Fruit fly (Drosophila melanogaster) whole organism, wandering third instar larva: ENCODE data around the gene CG13766.

Experiments
- Abd-B ChIP-seq: fragments of >200 bp; optimal IDR thresholded peaks from 2 replicates; lab custom pipeline; 2017; ENCODE audit warnings: missing biosample characterization, missing genetic modification characterization
- CG9705 ChIP-seq: fragments of 200-800 bp; sonication (Bioruptor generic); optimal IDR thresholded peaks from 2 replicates; lab custom pipeline; 2018; ENCODE audit warnings: missing biosample characterization, mild to moderate bottlenecking, missing genetic modification characterization
- CrebA ChIP-seq: fragments of 200-800 bp; sonication (Bioruptor generic); optimal IDR thresholded peaks from 2 replicates; lab custom pipeline; 2016; ENCODE audit warnings: missing biosample characterization, mild to moderate bottlenecking, missing genetic modification characterization, borderline replicate concordance
- Dfd ChIP-seq: fragments of >200 bp; optimal IDR thresholded peaks from 2 replicates; lab custom pipeline; 2017; ENCODE audit warnings: missing biosample characterization, missing genetic modification characterization
- Dif ChIP-seq: fragments of 200-275, 200-300 bp; sonication (Bioruptor generic); optimal IDR thresholded peaks from 2 replicates; lab custom pipeline; 2018; ENCODE audit warnings: missing biosample characterization, missing genetic modification characterization; ENCODE audit not compliant: partially characterized antibody
- GATAd ChIP-seq: sonication (Bioruptor generic); optimal IDR thresholded peaks from 2 replicates; lab custom pipeline; 2016; ENCODE audit warnings: missing biosample characterization, missing genetic modification characterization
- HLH106 ChIP-seq: fragments of 200-800 bp; optimal IDR thresholded peaks from 3 replicates; lab custom pipeline; 2019; ENCODE audit warnings: missing biosample characterization, mild to moderate bottlenecking, missing genetic modification characterization, moderate library complexity
- Hnf4 ChIP-seq: fragments of 200-800 bp; sonication (Bioruptor generic); optimal IDR thresholded peaks from 2 replicates; lab custom pipeline; 2016; ENCODE audit warnings: missing biosample characterization, mild to moderate bottlenecking, missing genetic modification characterization
- Mio ChIP-seq: sonication (Bioruptor generic); optimal IDR thresholded peaks from 2 replicates; lab custom pipeline; 2016; ENCODE audit warnings: missing biosample characterization, missing genetic modification characterization
- Myc ChIP-seq: fragments of >200 bp; optimal IDR thresholded peaks from 2 replicates; lab custom pipeline; 2017
- N ChIP-seq: fragments of >200 bp; optimal IDR thresholded peaks from 2 replicates; lab custom pipeline; 2018; ENCODE audit warnings: missing biosample characterization, missing external identifiers, missing genetic modification characterization
- OdsH ChIP-seq: fragments of 200-800 bp; sonication (Bioruptor generic); optimal IDR thresholded peaks from 2 replicates; lab custom pipeline; 2016; ENCODE audit warnings: missing biosample characterization, mild to moderate bottlenecking, missing genetic modification characterization
- Rel ChIP-seq, 2 experiments: fragments of 200-800 bp; sonication (Bioruptor generic) in 1 of 2; optimal IDR thresholded peaks; 2 replicates in 1 of 2; 3 replicates in 1 of 2; lab custom pipeline; 2016 to 2019; ENCODE audit warnings: mild to moderate bottlenecking in 2 of 2, missing biosample characterization in 2 of 2, missing genetic modification characterization in 2 of 2, moderate library complexity in 1 of 2
- Vsx2 ChIP-seq: fragments of 200-300, 225-300 bp; sonication (Bioruptor generic); optimal IDR thresholded peaks from 2 replicates; lab custom pipeline; 2018; ENCODE audit warnings: missing biosample characterization, missing genetic modification characterization; ENCODE audit not compliant: partially characterized antibody
- brk ChIP-seq: fragments of 200-800 bp; sonication (Bioruptor generic); optimal IDR thresholded peaks from 2 replicates; lab custom pipeline; 2016; ENCODE audit warnings: missing biosample characterization, mild to moderate bottlenecking, missing genetic modification characterization
- dl ChIP-seq, 2 experiments: fragments of 175-275, 200-275 bp in 1 of 2; fragments of 200-275 bp in 1 of 2; sonication (Bioruptor generic); optimal IDR thresholded peaks; lab custom pipeline; 2018; ENCODE audit warnings: mild to moderate bottlenecking in 2 of 2, missing biosample characterization in 2 of 2, missing genetic modification characterization in 2 of 2, moderate library complexity in 2 of 2; ENCODE audit not compliant: partially characterized antibody in 2 of 2, insufficient read depth in 1 of 2
- dmrt93B ChIP-seq: fragments of 200-800 bp; sonication (Bioruptor generic); optimal IDR thresholded peaks from 2 replicates; lab custom pipeline; 2018; ENCODE audit warnings: missing biosample characterization, mild to moderate bottlenecking, missing genetic modification characterization
- dsf ChIP-seq: sonication (Bioruptor generic); optimal IDR thresholded peaks from 2 replicates; lab custom pipeline; 2016; ENCODE audit warnings: missing biosample characterization, missing genetic modification characterization, borderline replicate concordance
- ey ChIP-seq: fragments of 200-800 bp; sonication (Bioruptor generic); optimal IDR thresholded peaks from 2 replicates; lab custom pipeline; 2016; ENCODE audit warnings: missing biosample characterization, missing genetic modification characterization
- foxo ChIP-seq, 2 experiments: fragments of 200-800 bp; sonication (Bioruptor generic); optimal IDR thresholded peaks; 2 replicates in 1 of 2; 3 replicates in 1 of 2; lab custom pipeline; 2016 to 2017; ENCODE audit warnings: missing biosample characterization in 2 of 2, missing genetic modification characterization in 2 of 2
- fru ChIP-seq: fragments of 200-800 bp; sonication (Bioruptor generic); optimal IDR thresholded peaks from 3 replicates; lab custom pipeline; 2016; ENCODE audit warnings: missing biosample characterization, mild to moderate bottlenecking, missing genetic modification characterization
- h ChIP-seq: fragments of 200-800 bp; sonication (Bioruptor generic); optimal IDR thresholded peaks from 3 replicates; lab custom pipeline; 2016; ENCODE audit warnings: missing biosample characterization, mild to moderate bottlenecking, missing genetic modification characterization
- jim ChIP-seq: fragments of 175-275, 200-325 bp; sonication (Bioruptor generic); optimal IDR thresholded peaks from 2 replicates; lab custom pipeline; 2016; ENCODE audit warnings: missing biosample characterization, mild to moderate bottlenecking, missing genetic modification characterization
- lola ChIP-seq: fragments of >200 bp; optimal IDR thresholded peaks from 2 replicates; lab custom pipeline; 2017; ENCODE audit warnings: missing biosample characterization, missing genetic modification characterization
- psq ChIP-seq: fragments of 200-800 bp; sonication (Bioruptor generic); optimal IDR thresholded peaks from 3 replicates; lab custom pipeline; 2017; ENCODE audit warnings: missing biosample characterization, mild to moderate bottlenecking, missing genetic modification characterization, moderate library complexity
- rgr ChIP-seq: fragments of 200-800 bp; sonication (Bioruptor generic); optimal IDR thresholded peaks from 3 replicates; lab custom pipeline; 2016; ENCODE audit warnings: missing biosample characterization, mild to moderate bottlenecking, missing genetic modification characterization
- sage ChIP-seq: fragments of 200-800 bp; sonication (Bioruptor generic); optimal IDR thresholded peaks from 2 replicates; lab custom pipeline; 2016; ENCODE audit warnings: missing biosample characterization, mild to moderate bottlenecking, missing genetic modification characterization
- sv ChIP-seq: fragments of 200-800 bp; sonication (Bioruptor generic); optimal IDR thresholded peaks from 3 replicates; lab custom pipeline; 2016; ENCODE audit warnings: missing biosample characterization, missing genetic modification characterization
- woc ChIP-seq: sonication (Bioruptor generic); optimal IDR thresholded peaks from 2 replicates; lab custom pipeline; 2016; ENCODE audit warnings: missing biosample characterization, mild to moderate bottlenecking, missing genetic modification characterization

CG13766 gene

DNA sequence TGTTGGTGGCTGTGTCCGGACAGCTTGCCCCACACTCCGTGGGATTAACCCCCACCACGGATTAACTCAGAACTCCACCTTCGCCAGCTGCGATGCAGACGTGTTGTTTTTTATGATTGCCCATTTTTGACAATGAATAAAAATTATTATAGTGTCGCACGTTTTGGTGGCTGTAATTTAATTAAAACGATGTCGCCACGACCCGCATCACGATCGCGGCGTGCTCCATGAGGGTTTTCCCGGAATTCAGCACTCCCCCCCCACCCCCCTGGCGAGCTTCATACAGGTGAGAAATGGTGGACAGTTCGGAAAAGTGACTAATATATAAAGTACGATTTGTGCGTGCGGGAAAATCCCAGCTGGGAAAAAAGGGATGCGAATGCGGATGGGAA, 12.2 kb downstream of the CG13766 start:
- TF ChIP-seq Dfd: peak; percentile 82
- TF ChIP-seq Vsx2 (GFP tag; lab: Kevin White, UChicago): no peak
- TF ChIP-seq dl (GFP tag; optimal IDR thresholded peaks at IDR 0.05; lab: Kevin White, UChicago; ENCODE audit: insufficient read depth in 1 of 2, partially characterized antibody in 2 of 2): no peak
- TF ChIP-seq psq (GFP tag; lab: Kevin White, UChicago): no peak
- TF ChIP-seq Rel (GFP tag; optimal IDR thresholded peaks at IDR 0.05; lab: Kevin White, UChicago): no peak
- TF ChIP-seq Rel (tag; optimal IDR thresholded peaks at IDR 0.05; lab: Kevin White, UChicago): no peak
- no peak for TF ChIP-seq lola (GFP tag; lab: Kevin White, UChicago)

- TF ChIP-seq sv (GFP tag; lab: Kevin White, UChicago): no peak
- no peak for TF ChIP-seq ey (GFP tag; lab: Kevin White, UChicago)
- no peak for TF ChIP-seq Dfd
- no peak for TF ChIP-seq h (GFP tag; lab: Kevin White, UChicago)
- TF ChIP-seq jim (GFP tag; lab: Kevin White, UChicago): no peak
- no peak for TF ChIP-seq woc (GFP tag; lab: Kevin White, UChicago)
- TF ChIP-seq CG9705 (GFP tag; lab: Kevin White, UChicago): no peak
- no peak for TF ChIP-seq dl (GFP tag; optimal IDR thresholded peaks at IDR 0.05; lab: Kevin White, UChicago; ENCODE audit: insufficient read depth in 1 of 2, partially characterized antibody in 2 of 2)
- no peak for TF ChIP-seq dsf
- no peak for TF ChIP-seq foxo (GFP tag; optimal IDR thresholded peaks at IDR 0.05; lab: Kevin White, UChicago)
- no peak for TF ChIP-seq lola (GFP tag; lab: Kevin White, UChicago)
- TF ChIP-seq CrebA (GFP tag; lab: Kevin White, UChicago): no peak
Observed at dm6 chr2L:6553041-6553796, 12.8 kb downstream of the CG13766 start.

dm6 chr2L:6552345-6552744, 13.6 kb downstream of the CG13766 start:
- no peak for TF ChIP-seq CrebA (GFP tag; lab: Kevin White, UChicago)
- TF ChIP-seq psq (GFP tag; lab: Kevin White, UChicago): no peak
- no peak for TF ChIP-seq N (GFP tag; lab: Kevin White, UChicago)
- no peak for TF ChIP-seq jim (GFP tag; lab: Kevin White, UChicago)
- TF ChIP-seq GATAd (GFP tag; lab: Kevin White, UChicago): no peak
- TF ChIP-seq dl (GFP tag; optimal IDR thresholded peaks at IDR 0.05; lab: Kevin White, UChicago; ENCODE audit: insufficient read depth in 1 of 2, partially characterized antibody in 2 of 2): no peak
- TF ChIP-seq Rel (GFP tag; optimal IDR thresholded peaks at IDR 0.05; lab: Kevin White, UChicago): no peak
- TF ChIP-seq Rel (tag; optimal IDR thresholded peaks at IDR 0.05; lab: Kevin White, UChicago): no peak
- no peak for TF ChIP-seq fru
- TF ChIP-seq Myc (lab: Kevin White, UChicago): no peak
- no peak for TF ChIP-seq OdsH
- no peak for TF ChIP-seq h (GFP tag; lab: Kevin White, UChicago)
- TF ChIP-seq lola (GFP tag; lab: Kevin White, UChicago): no peak
- no peak for TF ChIP-seq brk (GFP tag; lab: Kevin White, UChicago)
- no peak for TF ChIP-seq Dif (GFP tag; lab: Kevin White, UChicago)
- no peak for TF ChIP-seq CG9705 (GFP tag; lab: Kevin White, UChicago)
- TF ChIP-seq rgr: no peak

DNA sequence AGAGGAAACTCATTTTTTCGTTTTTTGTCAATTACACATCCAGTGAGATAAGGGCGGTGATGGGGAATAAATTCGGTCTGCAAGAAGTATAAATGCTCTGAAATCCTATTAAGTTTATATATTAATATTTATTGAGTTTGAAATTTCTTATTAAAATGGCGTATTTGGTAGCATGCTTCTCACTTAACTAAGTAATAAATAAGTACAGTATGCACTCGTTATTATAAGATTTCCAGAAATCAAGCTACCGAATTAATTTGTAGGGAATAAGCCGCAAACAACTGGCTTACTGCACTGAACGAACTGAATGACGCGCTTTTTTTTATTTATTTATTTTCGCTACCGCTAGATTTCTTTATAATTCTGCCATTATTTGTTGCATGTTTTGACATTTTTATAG, 14.5 kb downstream of the CG13766 start:
- TF ChIP-seq Abd-B (no peak), HLH106 (tag; lab: Kevin White, UChicago) (peak; percentile 59), jim (GFP tag; lab: Kevin White, UChicago) (no peak), OdsH (peak; percentile 27), Hnf4 (GFP tag; lab: Kevin White, UChicago) (no peak), fru (peak; percentile 45), sage (GFP tag; lab: Kevin White, UChicago) (peak; percentile 1), rgr (peak; percentile 36), h (GFP tag; lab: Kevin White, UChicago) (peak; percentile 52), dmrt93B (GFP tag; lab: Kevin White, UChicago) (peak; percentile 21), Mio (GFP tag; lab: Kevin White, UChicago) (no peak)
- TF ChIP-seq, all 38 proteins: peak for 7
